Fruit fly (Drosophila melanogaster) whole organism, embryonic: ENCODE data around the gene CG13055.

Experiments used
- ATbp ChIP-seq: fragments of 200-800 bp; sonication (Bioruptor generic); optimal IDR thresholded peaks from 2 replicates; lab custom pipeline; 2017; ENCODE audit warnings: missing biosample characterization, mild to moderate bottlenecking, missing genetic modification characterization, missing genetic modification reagents
- CG11696 ChIP-seq: fragments of 200-800 bp; sonication (Bioruptor generic); IDR thresholded peaks from 2 replicates; pipeline ENCODE4 v1.3.6; 2022; ENCODE audit warnings: missing biosample characterization, missing genetic modification characterization
- CG12219 ChIP-seq: fragments of 200-800 bp; sonication (Bioruptor generic); optimal IDR thresholded peaks from 3 replicates; lab custom pipeline; 2018; ENCODE audit warnings: missing biosample characterization, mild to moderate bottlenecking, missing genetic modification characterization
- CG1233 ChIP-seq: fragments of 200-800 bp; sonication (Bioruptor generic); optimal IDR thresholded peaks from 4 replicates; lab custom pipeline; 2018; ENCODE audit warnings: missing biosample characterization, mild to moderate bottlenecking, missing genetic modification characterization
- CG13287 ChIP-seq: fragments of 200-800 bp; sonication (Bioruptor generic); IDR thresholded peaks from 2 replicates; pipeline ENCODE4 v1.3.6; 2022; ENCODE audit warnings: missing biosample characterization, missing genetic modification characterization; ENCODE audit not compliant: partially characterized antibody
- CG14014 ChIP-seq: fragments of 200-800 bp; sonication (Bioruptor generic); IDR thresholded peaks from 2 replicates; pipeline ENCODE4 v1.3.6; 2022; ENCODE audit warnings: missing biosample characterization, missing genetic modification characterization
- CG15696 ChIP-seq: fragments of 200-800 bp; sonication (Bioruptor generic); optimal IDR thresholded peaks from 2 replicates; lab custom pipeline; 2019; ENCODE audit warnings: missing biosample characterization, mild to moderate bottlenecking, missing genetic modification characterization, moderate library complexity
- CG16779 ChIP-seq: fragments of 200-800 bp; sonication (Bioruptor generic); IDR thresholded peaks from 2 replicates; pipeline ENCODE4 v1.3.6; 2022; ENCODE audit warnings: missing biosample characterization, missing genetic modification characterization
- CG16863 ChIP-seq: fragments of 200-800 bp; sonication (Bioruptor generic); optimal IDR thresholded peaks from 3 replicates; lab custom pipeline; 2016; ENCODE audit warnings: missing biosample characterization, missing genetic modification characterization
- CG18619 ChIP-seq: fragments of 200-800 bp; sonication (Bioruptor generic); optimal IDR thresholded peaks from 3 replicates; lab custom pipeline; 2017; ENCODE audit warnings: missing biosample characterization, mild to moderate bottlenecking, missing genetic modification characterization
- CG2875 ChIP-seq: fragments of 200-800 bp; sonication (Bioruptor generic); optimal IDR thresholded peaks from 2 replicates; lab custom pipeline; 2017; ENCODE audit warnings: missing biosample characterization, mild to moderate bottlenecking, missing genetic modification characterization, missing genetic modification reagents
- CG2889 ChIP-seq: fragments of 200-800 bp; sonication (Bioruptor generic); IDR thresholded peaks from 3 replicates; pipeline ENCODE4 v1.3.6; 2022; ENCODE audit warnings: missing biosample characterization, missing genetic modification characterization
- CG31224 ChIP-seq: fragments of 200-800 bp; sonication (Bioruptor generic); IDR thresholded peaks from 2 replicates; pipeline ENCODE4 v1.3.6; 2022; ENCODE audit warnings: missing biosample characterization, missing genetic modification characterization
- CG32767 ChIP-seq: fragments of 200-800 bp; sonication (Bioruptor generic); IDR thresholded peaks from 2 replicates; pipeline ENCODE4 v1.3.6; 2022; ENCODE audit warnings: missing biosample characterization, missing genetic modification characterization
- CG3847 ChIP-seq: fragments of 200-800 bp; sonication (Bioruptor generic); IDR thresholded peaks from 2 replicates; pipeline ENCODE4 v1.3.6; 2022; ENCODE audit warnings: missing biosample characterization, missing genetic modification characterization
- CG4424 ChIP-seq: fragments of 200-800 bp; sonication (Bioruptor generic); optimal IDR thresholded peaks from 3 replicates; lab custom pipeline; 2016; ENCODE audit warnings: missing biosample characterization, missing genetic modification characterization
- CG7357 ChIP-seq: fragments of 200-800 bp; sonication (Bioruptor generic); IDR thresholded peaks from 3 replicates; pipeline ENCODE4 v1.3.6; 2022; ENCODE audit warnings: missing biosample characterization, missing genetic modification characterization
- CG7556 ChIP-seq: fragments of 200-800 bp; sonication (Bioruptor generic); optimal IDR thresholded peaks from 2 replicates; lab custom pipeline; 2017; ENCODE audit warnings: missing biosample characterization, mild to moderate bottlenecking, missing genetic modification characterization
- CG8281 ChIP-seq: fragments of 200-800 bp; sonication (Bioruptor generic); optimal IDR thresholded peaks from 2 replicates; lab custom pipeline; 2018; ENCODE audit warnings: missing biosample characterization, mild to moderate bottlenecking, missing genetic modification characterization, moderate library complexity
- CG9876 ChIP-seq: fragments of 200-800 bp; sonication (Bioruptor generic); optimal IDR thresholded peaks from 2 replicates; lab custom pipeline; 2016; ENCODE audit warnings: missing biosample characterization, missing genetic modification characterization
- Dek ChIP-seq: fragments of 200-800 bp; sonication (Bioruptor generic); optimal IDR thresholded peaks from 3 replicates; lab custom pipeline; 2019; ENCODE audit warnings: missing biosample characterization, mild to moderate bottlenecking, missing genetic modification characterization, moderate library complexity
- Dp ChIP-seq: fragments of 200-800 bp; sonication (Bioruptor generic); optimal IDR thresholded peaks from 2 replicates; lab custom pipeline; 2018; ENCODE audit warnings: missing biosample characterization, mild to moderate bottlenecking, missing genetic modification characterization, moderate library complexity
- Fer1 ChIP-seq: fragments of 200-800 bp; sonication (Bioruptor generic); optimal IDR thresholded peaks from 2 replicates; lab custom pipeline; 2017; ENCODE audit warnings: missing biosample characterization, mild to moderate bottlenecking, missing genetic modification characterization
- Fer2 ChIP-seq: fragments of 200-800 bp; sonication (Bioruptor generic); optimal IDR thresholded peaks from 2 replicates; lab custom pipeline; 2018; ENCODE audit warnings: missing biosample characterization, mild to moderate bottlenecking, missing genetic modification characterization, moderate library complexity
- HLH3B ChIP-seq: fragments of 200-800 bp; sonication (Bioruptor generic); IDR thresholded peaks from 2 replicates; pipeline ENCODE4 v1.3.6; 2022; ENCODE audit warnings: missing biosample characterization, missing genetic modification characterization
- Rfx ChIP-seq: fragments of 200-800 bp; sonication (Bioruptor generic); IDR thresholded peaks from 2 replicates; pipeline ENCODE4 v1.3.6; 2022; ENCODE audit warnings: missing biosample characterization, missing genetic modification characterization
- Side ChIP-seq: fragments of 200-800 bp; sonication (Bioruptor generic); optimal IDR thresholded peaks from 2 replicates; lab custom pipeline; 2016; ENCODE audit warnings: missing biosample characterization, missing genetic modification characterization
- Six4 ChIP-seq: fragments of 200-800 bp; sonication (Bioruptor generic); optimal IDR thresholded peaks from 2 replicates; lab custom pipeline; 2016; ENCODE audit warnings: missing biosample characterization, missing genetic modification characterization
- Spps ChIP-seq: fragments of 200-800 bp; sonication (Bioruptor generic); optimal IDR thresholded peaks from 2 replicates; lab custom pipeline; 2018; ENCODE audit warnings: missing biosample characterization, mild to moderate bottlenecking, missing genetic modification characterization
- Trl ChIP-seq, 3 experiments: fragments of >200 bp in 2 of 3; fragments of 200-800 bp in 1 of 3; sonication (Bioruptor generic) in 1 of 3; optimal IDR thresholded peaks; 2 replicates in 1 of 3; 3 replicates in 2 of 3; lab custom pipeline; 2016 to 2017; ENCODE audit warnings: missing biosample characterization in 1 of 3, missing genetic modification characterization in 1 of 3
- Usf ChIP-seq: fragments of 200-800 bp; sonication (Bioruptor generic); optimal IDR thresholded peaks from 2 replicates; lab custom pipeline; 2017; ENCODE audit warnings: missing genotype, missing biosample characterization, missing genetic modification characterization
- bbx ChIP-seq: fragments of 200-800 bp; sonication (Bioruptor generic); IDR thresholded peaks from 2 replicates; pipeline ENCODE4 v1.3.6; 2022; ENCODE audit warnings: missing biosample characterization, missing genetic modification characterization; ENCODE audit not compliant: partially characterized antibody
- ci ChIP-seq: fragments of 200-800 bp; sonication (Bioruptor generic); IDR thresholded peaks from 3 replicates; pipeline ENCODE4 v1.3.6; 2022; ENCODE audit warnings: missing biosample characterization, missing genetic modification characterization
- crc ChIP-seq: fragments of 200-800 bp; sonication (Bioruptor generic); optimal IDR thresholded peaks from 2 replicates; lab custom pipeline; 2016; ENCODE audit warnings: missing biosample characterization, missing genetic modification characterization
- fru ChIP-seq: fragments of >200 bp; optimal IDR thresholded peaks from 2 replicates; lab custom pipeline; 2017
- ftz-f1 ChIP-seq: fragments of 200-800 bp; sonication (Bioruptor generic); optimal IDR thresholded peaks from 2 replicates; lab custom pipeline; 2016; ENCODE audit warnings: missing biosample characterization, missing genetic modification characterization
- gem ChIP-seq: fragments of 200-800 bp; sonication (Bioruptor generic); optimal IDR thresholded peaks from 2 replicates; lab custom pipeline; 2019; ENCODE audit warnings: missing biosample characterization, mild to moderate bottlenecking, missing genetic modification characterization, moderate library complexity
- h ChIP-seq: fragments of >200 bp; optimal IDR thresholded peaks from 2 replicates; lab custom pipeline; 2017
- ind ChIP-seq: fragments of 200-800 bp; sonication (Bioruptor generic); optimal IDR thresholded peaks from 3 replicates; lab custom pipeline; 2016; ENCODE audit warnings: missing biosample characterization, missing genetic modification characterization
- lbe ChIP-seq: fragments of 200-800 bp; sonication (Bioruptor generic); optimal IDR thresholded peaks from 2 replicates; lab custom pipeline; 2016; ENCODE audit warnings: missing biosample characterization, mild to moderate bottlenecking, missing genetic modification characterization
- nau ChIP-seq: fragments of 200-800 bp; sonication (Bioruptor generic); optimal IDR thresholded peaks from 3 replicates; lab custom pipeline; 2017; ENCODE audit warnings: missing biosample characterization, mild to moderate bottlenecking, missing genetic modification characterization, missing genetic modification reagents
- org-1 ChIP-seq: fragments of 200-800 bp; sonication (Bioruptor generic); optimal IDR thresholded peaks from 2 replicates; lab custom pipeline; 2017; ENCODE audit warnings: missing biosample characterization, missing genetic modification characterization
- pros ChIP-seq: fragments of 200-800 bp; sonication (Bioruptor generic); optimal IDR thresholded peaks from 3 replicates; lab custom pipeline; 2019; ENCODE audit warnings: missing biosample characterization, mild to moderate bottlenecking, missing genetic modification characterization, moderate library complexity
- ranshi ChIP-seq: fragments of 200-800 bp; sonication (Bioruptor generic); IDR thresholded peaks from 2 replicates; pipeline ENCODE4 v1.3.6; 2022; ENCODE audit warnings: missing biosample characterization, missing genetic modification characterization
- sim ChIP-seq: fragments of 200-800 bp; sonication (Bioruptor generic); IDR thresholded peaks from 2 replicates; pipeline ENCODE4 v1.3.6; 2022; ENCODE audit warnings: missing biosample characterization, missing genetic modification characterization
- slou ChIP-seq: fragments of 200-800 bp; sonication (Bioruptor generic); optimal IDR thresholded peaks from 3 replicates; lab custom pipeline; 2016; ENCODE audit warnings: missing biosample characterization, missing genetic modification characterization
- slp2 ChIP-seq: fragments of 200-800 bp; sonication (Bioruptor generic); optimal IDR thresholded peaks from 2 replicates; lab custom pipeline; 2016; ENCODE audit warnings: missing biosample characterization, missing genetic modification characterization
- sug ChIP-seq: fragments of 200-800 bp; optimal IDR thresholded peaks from 2 replicates; lab custom pipeline; 2019; ENCODE audit warnings: missing biosample characterization, mild to moderate bottlenecking, missing genetic modification characterization, moderate library complexity
- tgo ChIP-seq: fragments of 200-800 bp; sonication (Bioruptor generic); IDR thresholded peaks from 3 replicates; pipeline ENCODE4 v1.3.6; 2022; ENCODE audit warnings: missing biosample characterization, missing genetic modification characterization
- tup ChIP-seq: fragments of 200-800 bp; sonication (Bioruptor generic); optimal IDR thresholded peaks from 2 replicates; lab custom pipeline; 2016; ENCODE audit warnings: missing biosample characterization, mild to moderate bottlenecking, missing genetic modification characterization, moderate library complexity
- usp ChIP-seq: fragments of >200 bp; optimal IDR thresholded peaks from 2 replicates; lab custom pipeline; 2017; ENCODE audit warnings: missing biosample characterization, missing genetic modification characterization
- z ChIP-seq: fragments of 200-800 bp; sonication (Bioruptor generic); IDR thresholded peaks from 3 replicates; pipeline ENCODE4 v1.3.6; 2022; ENCODE audit warnings: missing biosample characterization, missing genetic modification characterization

Gene CG13055

DNA sequence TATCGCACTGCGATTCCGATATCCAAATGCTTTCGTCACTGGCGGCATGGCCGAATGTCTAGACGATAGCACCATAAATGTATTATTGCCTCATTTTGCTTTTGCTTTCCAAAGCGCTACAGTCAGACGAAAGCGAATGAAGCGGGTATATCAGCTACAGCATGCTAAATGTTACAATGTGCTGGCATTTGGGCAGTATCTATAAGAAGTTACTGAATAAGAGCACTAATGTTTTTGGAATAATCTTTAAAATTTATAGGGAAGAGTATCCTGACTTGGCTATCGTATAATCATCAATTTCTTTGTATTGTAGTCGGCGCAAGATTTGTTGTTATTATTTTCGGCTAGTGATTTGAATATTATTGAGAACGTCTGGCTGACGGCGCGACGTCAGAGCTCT is 48.9 kb downstream of the CG13055 start (continued):
- TF ChIP-seq CG16779, result peak; percentile 87
- TF ChIP-seq Dp (GFP tag; lab: Kevin White, UChicago), result no peak
- TF ChIP-seq CG14014 (GFP tag; lab: Robert Waterston, UW), result peak; percentile 88
- TF ChIP-seq z (GFP tag; lab: Robert Waterston, UW), result no peak
- TF ChIP-seq Six4 (GFP tag; lab: Kevin White, UChicago), result peak; percentile 27
- no peak for TF ChIP-seq Trl (optimal IDR thresholded peaks at IDR 0.05; lab: Kevin White, UChicago)
- TF ChIP-seq Trl (GFP tag; optimal IDR thresholded peaks at IDR 0.05; lab: Kevin White, UChicago), result peak; percentile 88
- peak; percentile 80 for TF ChIP-seq HLH3B (GFP tag; lab: Robert Waterston, UW)
- TF ChIP-seq fru, result no peak
- TF ChIP-seq CG15696 (tag; lab: Kevin White, UChicago), result peak; percentile 18
- peak; percentile 79 for TF ChIP-seq CG12219 (GFP tag; lab: Kevin White, UChicago)
- TF ChIP-seq h (lab: Kevin White, UChicago), result no peak
- peak; percentile 59 for TF ChIP-seq CG8281
- peak; percentile 64 for TF ChIP-seq Side (GFP tag; lab: Kevin White, UChicago)
- no peak for TF ChIP-seq bbx (GFP tag; lab: Robert Waterston, UW)
- peak; percentile 57 for TF ChIP-seq sug (tag; lab: Kevin White, UChicago)
- no peak for TF ChIP-seq sim
- TF ChIP-seq CG11696 (GFP tag; lab: Robert Waterston, UW), result peak; percentile 75
- peak; percentile 77 for TF ChIP-seq lbe
- TF ChIP-seq nau (GFP tag; lab: Kevin White, UChicago), result peak; percentile 61
- TF ChIP-seq Spps (tag; lab: Kevin White, UChicago), result no peak
- peak; percentile 26 for TF ChIP-seq Usf (GFP tag; lab: Kevin White, UChicago)
- TF ChIP-seq Fer1, result no peak
- peak; percentile 84 for TF ChIP-seq tgo
- TF ChIP-seq ftz-f1, result no peak
- TF ChIP-seq CG18619 (GFP tag; lab: Kevin White, UChicago), result peak; percentile 58
- TF ChIP-seq ci (GFP tag; lab: Robert Waterston, UW), result no peak; the same call in 2 of the 3 replicates
- no peak; the same call in 1 of the 2 replicates for TF ChIP-seq CG32767 (GFP tag; lab: Robert Waterston, UW)
- no peak for TF ChIP-seq pros (GFP tag; lab: Kevin White, UChicago)
- TF ChIP-seq CG2889 (GFP tag; lab: Robert Waterston, UW), result peak; percentile 65; the same call in 2 of the 3 replicates
- TF ChIP-seq CG13287, result no peak
- TF ChIP-seq CG3847 (GFP tag; lab: Robert Waterston, UW), result peak; percentile 84
- peak; percentile 96 for TF ChIP-seq Rfx
- peak; percentile 64 for TF ChIP-seq CG16863
- peak; percentile 30 for TF ChIP-seq slou (GFP tag; lab: Kevin White, UChicago)
- peak; percentile 81 for TF ChIP-seq Dek
- peak; percentile 38 for TF ChIP-seq CG9876 (GFP tag; lab: Kevin White, UChicago)
- TF ChIP-seq CG31224, result peak; percentile 75
- TF ChIP-seq Fer2 (tag; lab: Kevin White, UChicago), result peak; percentile 53
- peak; percentile 72 for TF ChIP-seq ATbp (GFP tag; lab: Kevin White, UChicago)
- TF ChIP-seq tup, result peak; percentile 32
- TF ChIP-seq slp2 (GFP tag; lab: Kevin White, UChicago), result peak; percentile 69
- TF ChIP-seq CG7357, result peak; percentile 76
- TF ChIP-seq CG2875 (GFP tag; lab: Kevin White, UChicago), result peak; percentile 33
- peak; percentile 66 for TF ChIP-seq CG4424
- TF ChIP-seq usp, result no peak
- peak; percentile 68 for TF ChIP-seq org-1 (GFP tag; lab: Kevin White, UChicago)
- TF ChIP-seq gem (tag; lab: Kevin White, UChicago), result peak; percentile 86
- peak; percentile 71 for TF ChIP-seq crc (GFP tag; lab: Kevin White, UChicago)
- peak; percentile 89 for TF ChIP-seq ranshi (GFP tag; lab: Robert Waterston, UW)
- TF ChIP-seq CG1233 (GFP tag; lab: Kevin White, UChicago), result peak; percentile 78
- peak; percentile 46 for TF ChIP-seq CG7556 (GFP tag; lab: Kevin White, UChicago)
- peak; percentile 86 for TF ChIP-seq ind (GFP tag; lab: Kevin White, UChicago)
